Fruit fly (Drosophila melanogaster) whole organism, embryonic: ENCODE measurements around the gene CAH9.
A peak's percentile ranks its signal among the peaks of the same experiment; 100 is the strongest.

ENCODE experiments used
- Abd-B ChIP-seq: fragments of 200-800 bp; sonication (Bioruptor generic); optimal IDR thresholded peaks from 2 replicates; lab custom pipeline; 2018; ENCODE audit warnings: missing biosample characterization, mild to moderate bottlenecking, missing genetic modification characterization, moderate library complexity
- BtbVII ChIP-seq: fragments of 200-800 bp; sonication (Bioruptor generic); optimal IDR thresholded peaks from 3 replicates; lab custom pipeline; 2017; ENCODE audit warnings: missing biosample characterization, mild to moderate bottlenecking, missing genetic modification characterization
- CG1024 ChIP-seq: fragments of 200-800 bp; sonication (Bioruptor generic); IDR thresholded peaks from 2 replicates; pipeline ENCODE4 v1.3.6; 2022; ENCODE audit warnings: missing biosample characterization, missing genetic modification characterization
- CG11247 ChIP-seq: fragments of 200-800 bp; sonication (Bioruptor generic); IDR thresholded peaks from 2 replicates; pipeline ENCODE4 v1.3.6; 2022; ENCODE audit warnings: missing biosample characterization, missing genetic modification characterization
- CG12104 ChIP-seq: fragments of 200-800 bp; sonication (Bioruptor generic); optimal IDR thresholded peaks from 3 replicates; lab custom pipeline; 2016; ENCODE audit warnings: missing biosample characterization, missing genetic modification characterization
- CG12236 ChIP-seq: fragments of 200-800 bp; sonication (Bioruptor generic); optimal IDR thresholded peaks from 2 replicates; lab custom pipeline; 2016; ENCODE audit warnings: missing biosample characterization, missing genetic modification characterization
- CG12391 ChIP-seq: fragments of 200-800 bp; sonication (Bioruptor generic); optimal IDR thresholded peaks from 3 replicates; lab custom pipeline; 2018; ENCODE audit warnings: missing biosample characterization, mild to moderate bottlenecking, missing genetic modification characterization, moderate library complexity
- CG15514 ChIP-seq: fragments of 200-800 bp; sonication (Bioruptor generic); optimal IDR thresholded peaks from 3 replicates; lab custom pipeline; 2017; ENCODE audit warnings: missing biosample characterization, missing genetic modification characterization, mild to moderate bottlenecking, moderate library complexity, missing genetic modification reagents
- CG2120 ChIP-seq: fragments of 200-800 bp; sonication (Bioruptor generic); optimal IDR thresholded peaks from 3 replicates; lab custom pipeline; 2016; ENCODE audit warnings: missing biosample characterization, missing genetic modification characterization
- CG3163 ChIP-seq: fragments of 200-800 bp; sonication (Bioruptor generic); optimal IDR thresholded peaks from 3 replicates; lab custom pipeline; 2016; ENCODE audit warnings: missing biosample characterization, missing genetic modification characterization
- CG34376 ChIP-seq: fragments of 200-800 bp; sonication (Bioruptor generic); optimal IDR thresholded peaks from 2 replicates; lab custom pipeline; 2018; ENCODE audit warnings: missing biosample characterization, mild to moderate bottlenecking, missing genetic modification characterization
- CG4282 ChIP-seq: fragments of 200-800 bp; sonication (Bioruptor generic); optimal IDR thresholded peaks from 2 replicates; lab custom pipeline; 2016; ENCODE audit warnings: missing biosample characterization, missing genetic modification characterization
- CG4707 ChIP-seq: fragments of 200-800 bp; sonication (Bioruptor generic); optimal IDR thresholded peaks from 2 replicates; lab custom pipeline; 2018; ENCODE audit warnings: missing biosample characterization, mild to moderate bottlenecking, missing genetic modification characterization, moderate library complexity
- CG4820 ChIP-seq: fragments of 200-800 bp; sonication (Bioruptor generic); optimal IDR thresholded peaks from 3 replicates; lab custom pipeline; 2016; ENCODE audit warnings: missing biosample characterization, missing genetic modification characterization
- CG6254 ChIP-seq: fragments of 200-800 bp; sonication (Bioruptor generic); optimal IDR thresholded peaks from 3 replicates; lab custom pipeline; 2017; ENCODE audit warnings: mild to moderate bottlenecking, missing biosample characterization, missing genetic modification reagents, missing genetic modification characterization
- CG7928 ChIP-seq: fragments of 200-800 bp; sonication (Bioruptor generic); optimal IDR thresholded peaks from 2 replicates; lab custom pipeline; 2017; ENCODE audit warnings: missing biosample characterization, mild to moderate bottlenecking, missing genetic modification characterization
- CG8290 ChIP-seq, 3 experiments: fragments of 200-800 bp; sonication (Bioruptor generic); optimal IDR thresholded peaks; 2 replicates each; lab custom pipeline; 2016 to 2019; ENCODE audit warnings: missing biosample characterization in 3 of 3, missing genetic modification characterization in 3 of 3, mild to moderate bottlenecking in 2 of 3, moderate library complexity in 1 of 3
- D ChIP-seq, 2 experiments: fragments of 200-800 bp in 1 of 2; fragments of >200 bp in 1 of 2; sonication (Bioruptor generic) in 1 of 2; optimal IDR thresholded peaks; 2 replicates in 1 of 2; 3 replicates in 1 of 2; lab custom pipeline; 2017; ENCODE audit warnings: mild to moderate bottlenecking in 1 of 2, missing biosample characterization in 1 of 2, missing genetic modification characterization in 1 of 2, missing genetic modification reagents in 1 of 2
- Hey ChIP-seq: fragments of 200-800 bp; sonication (Bioruptor generic); optimal IDR thresholded peaks from 3 replicates; lab custom pipeline; 2018; ENCODE audit warnings: missing biosample characterization, mild to moderate bottlenecking, missing genetic modification characterization
- Hsf ChIP-seq: fragments of 200-800 bp; sonication (Bioruptor generic); optimal IDR thresholded peaks from 3 replicates; lab custom pipeline; 2016; ENCODE audit warnings: missing biosample characterization, missing genetic modification characterization
- Rx ChIP-seq: fragments of 200-800 bp; sonication (Bioruptor generic); IDR thresholded peaks from 2 replicates; pipeline ENCODE4 v1.3.6; 2022; ENCODE audit warnings: missing biosample characterization, missing genetic modification characterization
- Scr ChIP-seq: fragments of 200-800 bp; sonication (Bioruptor generic); IDR thresholded peaks from 2 replicates; pipeline ENCODE4 v1.3.6; 2022; ENCODE audit warnings: missing biosample characterization, missing genetic modification characterization; ENCODE audit not compliant: partially characterized antibody
- Spps ChIP-seq: fragments of 200-800 bp; sonication (Bioruptor generic); optimal IDR thresholded peaks from 2 replicates; lab custom pipeline; 2018; ENCODE audit warnings: missing biosample characterization, mild to moderate bottlenecking, missing genetic modification characterization
- Taf1 ChIP-seq: fragments of 200-800 bp; sonication (Bioruptor generic); IDR thresholded peaks from 2 replicates; pipeline ENCODE4 v1.3.6; 2022; ENCODE audit warnings: missing biosample characterization, missing genetic modification characterization
- ap ChIP-seq: fragments of 200-800 bp; sonication (Bioruptor generic); IDR thresholded peaks from 2 replicates; pipeline ENCODE4 v1.3.6; 2022; ENCODE audit warnings: missing biosample characterization, missing genetic modification characterization
- bcd ChIP-seq: fragments of 200-800 bp; sonication (Bioruptor generic); optimal IDR thresholded peaks from 2 replicates; lab custom pipeline; 2017; ENCODE audit warnings: missing biosample characterization, mild to moderate bottlenecking, missing genetic modification characterization
- dan ChIP-seq: fragments of 200-800 bp; sonication (Bioruptor generic); IDR thresholded peaks from 2 replicates; pipeline ENCODE4 v1.3.6; 2022; ENCODE audit warnings: missing biosample characterization, missing genetic modification characterization
- exex ChIP-seq: fragments of 200-800 bp; sonication (Bioruptor generic); optimal IDR thresholded peaks from 4 replicates; lab custom pipeline; 2018; ENCODE audit warnings: missing biosample characterization, mild to moderate bottlenecking, missing genetic modification characterization, moderate library complexity
- fd64A ChIP-seq: fragments of 200-800 bp; sonication (Bioruptor generic); optimal IDR thresholded peaks from 3 replicates; lab custom pipeline; 2018; ENCODE audit warnings: missing biosample characterization, mild to moderate bottlenecking, missing genetic modification characterization
- fd96Cb ChIP-seq: fragments of 200-800 bp; sonication (Bioruptor generic); optimal IDR thresholded peaks from 2 replicates; lab custom pipeline; 2018; ENCODE audit warnings: missing biosample characterization, mild to moderate bottlenecking, missing genetic modification characterization, moderate library complexity
- fru ChIP-seq: fragments of >200 bp; optimal IDR thresholded peaks from 2 replicates; lab custom pipeline; 2017
- fu2 ChIP-seq: fragments of 200-800 bp; sonication (Bioruptor generic); optimal IDR thresholded peaks from 2 replicates; lab custom pipeline; 2016; ENCODE audit warnings: missing biosample characterization, missing genetic modification characterization
- gcm ChIP-seq: fragments of 200-800 bp; sonication (Bioruptor generic); optimal IDR thresholded peaks from 2 replicates; lab custom pipeline; 2019; ENCODE audit warnings: missing biosample characterization, mild to moderate bottlenecking, missing genetic modification characterization, moderate library complexity
- gcm2 ChIP-seq: fragments of 200-800 bp; sonication (Bioruptor generic); optimal IDR thresholded peaks from 2 replicates; lab custom pipeline; 2016; ENCODE audit warnings: missing biosample characterization, missing genetic modification characterization
- gsb-n ChIP-seq: fragments of 200-800 bp; sonication (Bioruptor generic); optimal IDR thresholded peaks from 3 replicates; lab custom pipeline; 2018; ENCODE audit warnings: missing biosample characterization, mild to moderate bottlenecking, missing genetic modification characterization
- gt ChIP-seq: fragments of 200-800 bp; sonication (Bioruptor generic); IDR thresholded peaks from 2 replicates; pipeline ENCODE4 v1.3.6; 2022; ENCODE audit warnings: missing biosample characterization, missing genetic modification characterization
- her ChIP-seq: fragments of 200-800 bp; sonication (Bioruptor generic); optimal IDR thresholded peaks from 2 replicates; lab custom pipeline; 2016; ENCODE audit warnings: missing biosample characterization, missing genetic modification characterization
- lbe ChIP-seq: fragments of 200-800 bp; sonication (Bioruptor generic); optimal IDR thresholded peaks from 2 replicates; lab custom pipeline; 2016; ENCODE audit warnings: missing biosample characterization, mild to moderate bottlenecking, missing genetic modification characterization
- p53 ChIP-seq: fragments of 200-800 bp; sonication (Bioruptor generic); optimal IDR thresholded peaks from 2 replicates; lab custom pipeline; 2016; ENCODE audit warnings: missing biosample characterization, missing genetic modification characterization
- pfk ChIP-seq: fragments of 200-800 bp; sonication (Bioruptor generic); optimal IDR thresholded peaks from 2 replicates; lab custom pipeline; 2018; ENCODE audit warnings: missing biosample characterization, mild to moderate bottlenecking, missing genetic modification characterization, moderate library complexity
- sc ChIP-seq, 3 experiments: fragments of >200 bp in 2 of 3; fragments of 200-800 bp in 1 of 3; sonication (Bioruptor generic) in 1 of 3; optimal IDR thresholded peaks; 2 replicates in 2 of 3; 3 replicates in 1 of 3; lab custom pipeline; 2017; ENCODE audit warnings: mild to moderate bottlenecking in 1 of 3, missing biosample characterization in 1 of 3, missing genetic modification characterization in 1 of 3, missing genetic modification reagents in 1 of 3
- sisA ChIP-seq: fragments of 200-800 bp; sonication (Bioruptor generic); IDR thresholded peaks from 2 replicates; pipeline ENCODE4 v1.3.6; 2022; ENCODE audit warnings: missing biosample characterization, missing genetic modification characterization
- slbo ChIP-seq: fragments of 200-800 bp; sonication (Bioruptor generic); IDR thresholded peaks from 2 replicates; pipeline ENCODE4 v1.3.6; 2022; ENCODE audit warnings: missing biosample characterization, missing genetic modification characterization
- tgo ChIP-seq: fragments of 200-800 bp; sonication (Bioruptor generic); IDR thresholded peaks from 3 replicates; pipeline ENCODE4 v1.3.6; 2022; ENCODE audit warnings: missing biosample characterization, missing genetic modification characterization
- tin ChIP-seq: fragments of 200-800 bp; sonication (Bioruptor generic); optimal IDR thresholded peaks from 3 replicates; lab custom pipeline; 2016; ENCODE audit warnings: missing biosample characterization, missing genetic modification characterization
- trem ChIP-seq: fragments of 200-800 bp; optimal IDR thresholded peaks from 3 replicates; lab custom pipeline; 2019; ENCODE audit warnings: missing biosample characterization, mild to moderate bottlenecking, missing genetic modification characterization, moderate library complexity
- wek ChIP-seq: fragments of 200-800 bp; sonication (Bioruptor generic); optimal IDR thresholded peaks from 3 replicates; lab custom pipeline; 2018; ENCODE audit warnings: missing biosample characterization, mild to moderate bottlenecking, missing genetic modification characterization, moderate library complexity

CAH9 gene

dm6 chr3R:27135692-27136641 lies 30.0 kb upstream of the CAH9 start (continued):
- TF ChIP-seq pfk (GFP tag; lab: Kevin White, UChicago) (peak; percentile 21), wek (GFP tag; lab: Kevin White, UChicago) (peak; percentile 75), gt (GFP tag; lab: Robert Waterston, UW) (no peak), CG4707 (GFP tag; lab: Kevin White, UChicago) (peak; percentile 55), CG4282 (GFP tag; lab: Kevin White, UChicago) (no peak), sc (optimal IDR thresholded peaks at IDR 0.05; lab: Kevin White, UChicago) (no peak), sc (GFP tag; optimal IDR thresholded peaks at IDR 0.05; lab: Kevin White, UChicago) (peak; percentile 75), CG2120 (no peak), CG12236 (GFP tag; lab: Kevin White, UChicago) (peak; percentile 88), gcm2 (no peak), gsb-n (tag; lab: Kevin White, UChicago) (peak; percentile 86), Scr (GFP tag; lab: Robert Waterston, UW) (no peak), Hsf (GFP tag; lab: Kevin White, UChicago) (peak; percentile 60), p53 (GFP tag; lab: Kevin White, UChicago) (peak; percentile 64), dan (GFP tag; lab: Robert Waterston, UW) (no peak), tgo (GFP tag; lab: Robert Waterston, UW) (peak; percentile 48; the same call in 1 of the 3 replicates), CG8290 (GFP tag; optimal IDR thresholded peaks at IDR 0.05; lab: Kevin White, UChicago) (peak; percentile 75), CG8290 (tag; optimal IDR thresholded peaks at IDR 0.05; lab: Kevin White, UChicago) (peak; percentile 61 to 65), CG6254 (GFP tag; lab: Kevin White, UChicago) (peak; percentile 54), CG34376 (GFP tag; lab: Kevin White, UChicago) (no peak), sisA (GFP tag; lab: Robert Waterston, UW) (no peak), slbo (GFP tag; lab: Robert Waterston, UW) (no peak), fd64A (GFP tag; lab: Kevin White, UChicago) (peak; percentile 77), lbe (GFP tag; lab: Kevin White, UChicago) (no peak), CG12391 (tag; lab: Kevin White, UChicago) (peak; percentile 48), CG11247 (GFP tag; lab: Robert Waterston, UW) (peak; percentile 37; the same call in 1 of the 2 replicates), Spps (tag; lab: Kevin White, UChicago) (peak; percentile 47), fd96Cb (tag; lab: Kevin White, UChicago) (peak; percentile 52), bcd (GFP tag; lab: Kevin White, UChicago) (peak; percentile 60), her (peak; percentile 25), ap (no peak), CG7928 (no peak), Taf1 (no peak), CG15514 (peak; percentile 41), fu2 (GFP tag; lab: Kevin White, UChicago) (no peak), fru (lab: Kevin White, UChicago) (no peak), CG3163 (GFP tag; lab: Kevin White, UChicago) (peak; percentile 40), trem (no peak), CG4820 (peak; percentile 36), BtbVII (GFP tag; lab: Kevin White, UChicago) (peak; percentile 71), Hey (tag; lab: Kevin White, UChicago) (no peak), Abd-B (GFP tag; lab: Kevin White, UChicago) (no peak), CG1024 (GFP tag; lab: Robert Waterston, UW) (peak; percentile 61), Rx (GFP tag; lab: Robert Waterston, UW) (no peak), CG12104 (GFP tag; lab: Kevin White, UChicago) (peak; percentile 41), D (optimal IDR thresholded peaks at IDR 0.05; lab: Kevin White, UChicago) (no peak), D (GFP tag; optimal IDR thresholded peaks at IDR 0.05; lab: Kevin White, UChicago) (peak; percentile 80), tin (GFP tag; lab: Kevin White, UChicago) (peak; percentile 13), gcm (GFP tag; lab: Kevin White, UChicago) (peak; percentile 53), exex (tag; lab: Kevin White, UChicago) (peak; percentile 39)
